Fruit fly (Drosophila melanogaster): ENCODE measurements around the gene CG3505.

Gene CG3505

DNA sequence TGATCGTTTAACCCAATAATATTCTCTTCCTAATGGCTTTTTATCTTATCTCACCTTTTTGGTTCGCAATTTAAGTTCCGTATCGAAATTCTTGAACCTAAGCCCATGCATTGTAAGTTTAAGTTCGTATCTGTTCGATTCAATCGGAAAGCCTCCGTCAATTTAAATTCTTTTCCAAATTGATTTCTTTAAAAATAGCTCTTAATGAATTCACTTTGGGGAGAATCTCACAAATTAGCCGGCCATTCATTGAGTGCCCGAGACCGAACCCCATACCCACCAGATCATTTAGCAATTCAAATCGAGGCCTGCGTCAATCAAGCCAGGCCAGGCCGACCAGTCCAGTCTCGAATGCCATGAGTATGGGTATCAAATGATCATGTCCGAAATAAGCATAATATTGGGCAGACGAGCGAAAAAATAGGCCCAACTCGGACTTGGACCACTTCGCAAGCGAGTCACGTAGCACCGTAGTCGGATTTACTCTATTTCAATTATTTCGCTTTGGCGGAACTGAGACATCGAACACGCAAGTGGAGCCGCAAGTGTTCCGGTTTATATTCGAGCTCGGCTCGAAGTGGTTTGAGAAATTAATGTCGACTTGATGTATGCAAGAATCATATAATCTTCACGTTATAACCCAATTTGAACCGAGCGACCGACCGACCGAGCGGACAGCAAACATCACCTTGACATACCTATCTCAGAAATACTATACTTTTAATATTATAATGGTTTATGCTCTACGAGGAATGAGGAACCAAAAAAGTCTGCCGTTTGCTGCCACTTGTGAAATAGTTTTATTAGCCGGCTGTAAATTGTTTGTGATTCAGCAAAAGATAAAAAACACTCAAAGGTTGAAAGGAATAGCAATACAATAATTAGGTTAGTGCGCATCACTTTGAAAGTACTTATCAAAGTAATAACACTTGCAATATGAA lies 50.7 kb downstream of the CG3505 start:
- TF ChIP-seq pan (optimal IDR thresholded peaks at IDR 0.05) (no peak), Dll (optimal IDR thresholded peaks at IDR 0.05) (no peak), CG8478 (optimal IDR thresholded peaks at IDR 0.05) (no peak), usp (GFP tag; optimal IDR thresholded peaks at IDR 0.05) (no peak), EcR (GFP tag; optimal IDR thresholded peaks at IDR 0.05) (no peak), psq (optimal IDR thresholded peaks at IDR 0.05) (no peak)
